Fruit fly (Drosophila melanogaster) whole organism, embryonic: Measurements from ENCODE around the gene CG13096.

Experiments
- Atf6 ChIP-seq: fragments of 200-800 bp; sonication (Bioruptor generic); IDR thresholded peaks from 2 replicates; pipeline ENCODE4 v1.3.6; 2022; ENCODE audit warnings: missing biosample characterization, missing genetic modification characterization
- BEAF-32 ChIP-seq: fragments of 200-800 bp; sonication (Bioruptor generic); optimal IDR thresholded peaks from 3 replicates; lab custom pipeline; 2017; ENCODE audit warnings: missing biosample characterization, missing genetic modification characterization, mild to moderate bottlenecking, moderate library complexity, missing genetic modification reagents
- BtbVII ChIP-seq: fragments of 200-800 bp; sonication (Bioruptor generic); optimal IDR thresholded peaks from 3 replicates; lab custom pipeline; 2017; ENCODE audit warnings: missing biosample characterization, mild to moderate bottlenecking, missing genetic modification characterization
- Bteb2 ChIP-seq: fragments of 200-800 bp; sonication (Bioruptor generic); optimal IDR thresholded peaks from 2 replicates; lab custom pipeline; 2016; ENCODE audit warnings: missing biosample characterization, missing genetic modification characterization
- CG10462 ChIP-seq: fragments of 200-800 bp; sonication (Bioruptor generic); optimal IDR thresholded peaks from 2 replicates; lab custom pipeline; 2016; ENCODE audit warnings: missing biosample characterization, missing genetic modification characterization
- CG12391 ChIP-seq: fragments of 200-800 bp; sonication (Bioruptor generic); optimal IDR thresholded peaks from 3 replicates; lab custom pipeline; 2018; ENCODE audit warnings: missing biosample characterization, mild to moderate bottlenecking, missing genetic modification characterization, moderate library complexity
- CG12659 ChIP-seq: fragments of 200-800 bp; sonication (Bioruptor generic); optimal IDR thresholded peaks from 3 replicates; lab custom pipeline; 2017; ENCODE audit warnings: mild to moderate bottlenecking, missing biosample characterization, missing genetic modification reagents, missing genetic modification characterization
- CG15696 ChIP-seq: fragments of 200-800 bp; sonication (Bioruptor generic); optimal IDR thresholded peaks from 2 replicates; lab custom pipeline; 2019; ENCODE audit warnings: missing biosample characterization, mild to moderate bottlenecking, missing genetic modification characterization, moderate library complexity
- CG17359 ChIP-seq: fragments of 200-800 bp; sonication (Bioruptor generic); optimal IDR thresholded peaks from 3 replicates; lab custom pipeline; 2018; ENCODE audit warnings: missing biosample characterization, mild to moderate bottlenecking, missing genetic modification characterization, moderate library complexity
- CG17361 ChIP-seq: fragments of 200-800 bp; sonication (Bioruptor generic); IDR thresholded peaks from 3 replicates; pipeline ENCODE4 v1.3.6; 2022; ENCODE audit warnings: missing biosample characterization, missing genetic modification characterization
- CG18262 ChIP-seq: fragments of 200-800 bp; optimal IDR thresholded peaks from 3 replicates; lab custom pipeline; 2019; ENCODE audit warnings: missing biosample characterization, mild to moderate bottlenecking, missing genetic modification characterization, moderate library complexity
- CG2678 ChIP-seq: fragments of 200-800 bp; sonication (Bioruptor generic); optimal IDR thresholded peaks from 3 replicates; lab custom pipeline; 2019; ENCODE audit warnings: missing biosample characterization, mild to moderate bottlenecking, missing genetic modification characterization, moderate library complexity
- CG2889 ChIP-seq: fragments of 200-800 bp; sonication (Bioruptor generic); IDR thresholded peaks from 3 replicates; pipeline ENCODE4 v1.3.6; 2022; ENCODE audit warnings: missing biosample characterization, missing genetic modification characterization
- CG31224 ChIP-seq: fragments of 200-800 bp; sonication (Bioruptor generic); IDR thresholded peaks from 2 replicates; pipeline ENCODE4 v1.3.6; 2022; ENCODE audit warnings: missing biosample characterization, missing genetic modification characterization
- CG4707 ChIP-seq: fragments of 200-800 bp; sonication (Bioruptor generic); optimal IDR thresholded peaks from 2 replicates; lab custom pipeline; 2018; ENCODE audit warnings: missing biosample characterization, mild to moderate bottlenecking, missing genetic modification characterization, moderate library complexity
- CG4730 ChIP-seq: fragments of 200-800 bp; sonication (Bioruptor generic); IDR thresholded peaks from 2 replicates; pipeline ENCODE4 v1.3.6; 2022; ENCODE audit warnings: missing biosample characterization, missing genetic modification characterization
- CG4820 ChIP-seq: fragments of 200-800 bp; sonication (Bioruptor generic); optimal IDR thresholded peaks from 3 replicates; lab custom pipeline; 2016; ENCODE audit warnings: missing biosample characterization, missing genetic modification characterization
- CG7372 ChIP-seq: fragments of 200-800 bp; sonication (Bioruptor generic); IDR thresholded peaks from 2 replicates; pipeline ENCODE4 v1.3.6; 2022; ENCODE audit warnings: missing biosample characterization, missing genetic modification characterization
- CG8281 ChIP-seq: fragments of 200-800 bp; sonication (Bioruptor generic); optimal IDR thresholded peaks from 2 replicates; lab custom pipeline; 2018; ENCODE audit warnings: missing biosample characterization, mild to moderate bottlenecking, missing genetic modification characterization, moderate library complexity
- Dad ChIP-seq: fragments of 200-800 bp; sonication (Bioruptor generic); optimal IDR thresholded peaks from 3 replicates; lab custom pipeline; 2016; ENCODE audit warnings: missing biosample characterization, missing genetic modification characterization
- Dbx ChIP-seq: fragments of 200-800 bp; sonication (Bioruptor generic); IDR thresholded peaks from 3 replicates; pipeline ENCODE4 v1.3.6; 2022; ENCODE audit warnings: missing biosample characterization, missing genetic modification characterization
- Fer3 ChIP-seq: fragments of 200-800 bp; sonication (Bioruptor generic); optimal IDR thresholded peaks from 2 replicates; lab custom pipeline; 2018; ENCODE audit warnings: missing biosample characterization, mild to moderate bottlenecking, missing genetic modification characterization, moderate library complexity
- H2.0 ChIP-seq: fragments of 200-800 bp; sonication (Bioruptor generic); IDR thresholded peaks from 2 replicates; pipeline ENCODE4 v1.3.6; 2022; ENCODE audit warnings: missing biosample characterization, missing genetic modification characterization
- Hr51 ChIP-seq, 2 experiments: fragments of 200-800 bp; sonication (Bioruptor generic); optimal IDR thresholded peaks; 2 replicates in 1 of 2; 3 replicates in 1 of 2; lab custom pipeline; 2016 to 2018; ENCODE audit warnings: missing biosample characterization in 2 of 2, missing genetic modification characterization in 2 of 2, mild to moderate bottlenecking in 1 of 2, moderate library complexity in 1 of 2
- Max ChIP-seq: fragments of 200-800 bp; sonication (Bioruptor generic); optimal IDR thresholded peaks from 2 replicates; lab custom pipeline; 2016; ENCODE audit warnings: missing biosample characterization, mild to moderate bottlenecking, missing genetic modification characterization
- Oli ChIP-seq: fragments of 200-800 bp; sonication (Bioruptor generic); optimal IDR thresholded peaks from 2 replicates; lab custom pipeline; 2018; ENCODE audit warnings: missing biosample characterization, mild to moderate bottlenecking, missing genetic modification characterization, moderate library complexity
- Xrp1 ChIP-seq: fragments of 200-800 bp; sonication (Bioruptor generic); IDR thresholded peaks from 2 replicates; pipeline ENCODE4 v1.3.6; 2022; ENCODE audit warnings: missing biosample characterization, missing genetic modification characterization
- ac ChIP-seq: fragments of 200-800 bp; sonication (Bioruptor generic); optimal IDR thresholded peaks from 3 replicates; lab custom pipeline; 2017; ENCODE audit warnings: missing biosample characterization, mild to moderate bottlenecking, missing genetic modification characterization
- ap ChIP-seq: fragments of 200-800 bp; sonication (Bioruptor generic); IDR thresholded peaks from 2 replicates; pipeline ENCODE4 v1.3.6; 2022; ENCODE audit warnings: missing biosample characterization, missing genetic modification characterization
- az2 ChIP-seq: fragments of 200-800 bp; sonication (Bioruptor generic); optimal IDR thresholded peaks from 3 replicates; lab custom pipeline; 2016; ENCODE audit warnings: missing biosample characterization, missing genetic modification characterization
- chif ChIP-seq, 2 experiments: fragments of 200-800 bp; sonication (Bioruptor generic); optimal IDR thresholded peaks; 3 replicates each; lab custom pipeline; 2016; ENCODE audit warnings: missing biosample characterization in 2 of 2, missing genetic modification characterization in 2 of 2
- crc ChIP-seq: fragments of 200-800 bp; sonication (Bioruptor generic); optimal IDR thresholded peaks from 2 replicates; lab custom pipeline; 2016; ENCODE audit warnings: missing biosample characterization, missing genetic modification characterization
- fd102C ChIP-seq: fragments of 200-800 bp; sonication (Bioruptor generic); optimal IDR thresholded peaks from 2 replicates; lab custom pipeline; 2018; ENCODE audit warnings: missing biosample characterization, mild to moderate bottlenecking, missing genetic modification characterization, moderate library complexity
- grau ChIP-seq: fragments of 200-800 bp; optimal IDR thresholded peaks from 3 replicates; lab custom pipeline; 2019; ENCODE audit warnings: missing biosample characterization, mild to moderate bottlenecking, missing genetic modification characterization, moderate library complexity
- lmd ChIP-seq: fragments of 200-800 bp; sonication (Bioruptor generic); IDR thresholded peaks from 2 replicates; pipeline ENCODE4 v1.3.6; 2022; ENCODE audit warnings: missing biosample characterization, missing genetic modification characterization
- lola ChIP-seq, 3 experiments: fragments of >200 bp in 2 of 3; fragments of 200-800 bp in 1 of 3; sonication (Bioruptor generic) in 1 of 3; optimal IDR thresholded peaks; 2 replicates each; lab custom pipeline; 2017 to 2019; ENCODE audit warnings: missing biosample characterization in 3 of 3, missing genetic modification characterization in 3 of 3, mild to moderate bottlenecking in 1 of 3, moderate library complexity in 1 of 3
- mld ChIP-seq: fragments of 200-800 bp; sonication (Bioruptor generic); IDR thresholded peaks from 3 replicates; pipeline ENCODE4 v1.3.6; 2022; ENCODE audit warnings: missing biosample characterization, missing genetic modification characterization; ENCODE audit not compliant: partially characterized antibody
- nmo ChIP-seq: fragments of 200-800 bp; sonication (Bioruptor generic); optimal IDR thresholded peaks from 2 replicates; lab custom pipeline; 2018; ENCODE audit warnings: missing biosample characterization, mild to moderate bottlenecking, missing genetic modification characterization, moderate library complexity
- phol ChIP-seq: fragments of 200-800 bp; sonication (Bioruptor generic); optimal IDR thresholded peaks from 3 replicates; lab custom pipeline; 2018; ENCODE audit warnings: missing biosample characterization, mild to moderate bottlenecking, missing genetic modification characterization, moderate library complexity
- pnt ChIP-seq: fragments of 200-800 bp; sonication (Bioruptor generic); optimal IDR thresholded peaks from 3 replicates; lab custom pipeline; 2016; ENCODE audit warnings: missing biosample characterization, missing genetic modification characterization
- sens ChIP-seq: fragments of 200-800 bp; sonication (Bioruptor generic); peaks from one replicate; lab custom pipeline; 2016; ENCODE audit warnings: missing biosample characterization, missing genetic modification characterization
- tll ChIP-seq, 2 experiments: fragments of 200-800 bp in 1 of 2; fragments of >200 bp in 1 of 2; sonication (Bioruptor generic) in 1 of 2; optimal IDR thresholded peaks; 2 replicates each; lab custom pipeline; 2017 to 2019; ENCODE audit warnings: missing biosample characterization in 2 of 2, missing genetic modification characterization in 2 of 2, mild to moderate bottlenecking in 1 of 2, moderate library complexity in 1 of 2
- trem ChIP-seq: fragments of 200-800 bp; optimal IDR thresholded peaks from 3 replicates; lab custom pipeline; 2019; ENCODE audit warnings: missing biosample characterization, mild to moderate bottlenecking, missing genetic modification characterization, moderate library complexity
- vvl ChIP-seq: fragments of 200-800 bp; sonication (Bioruptor generic); IDR thresholded peaks from 2 replicates; pipeline ENCODE4 v1.3.6; 2022; ENCODE audit warnings: missing biosample characterization, missing genetic modification characterization
- z ChIP-seq: fragments of 200-800 bp; sonication (Bioruptor generic); IDR thresholded peaks from 3 replicates; pipeline ENCODE4 v1.3.6; 2022; ENCODE audit warnings: missing biosample characterization, missing genetic modification characterization
- zen ChIP-seq: fragments of 200-800 bp; sonication (Bioruptor generic); optimal IDR thresholded peaks from 3 replicates; lab custom pipeline; 2018; ENCODE audit warnings: missing biosample characterization, mild to moderate bottlenecking, missing genetic modification characterization, moderate library complexity

Gene CG13096

DNA sequence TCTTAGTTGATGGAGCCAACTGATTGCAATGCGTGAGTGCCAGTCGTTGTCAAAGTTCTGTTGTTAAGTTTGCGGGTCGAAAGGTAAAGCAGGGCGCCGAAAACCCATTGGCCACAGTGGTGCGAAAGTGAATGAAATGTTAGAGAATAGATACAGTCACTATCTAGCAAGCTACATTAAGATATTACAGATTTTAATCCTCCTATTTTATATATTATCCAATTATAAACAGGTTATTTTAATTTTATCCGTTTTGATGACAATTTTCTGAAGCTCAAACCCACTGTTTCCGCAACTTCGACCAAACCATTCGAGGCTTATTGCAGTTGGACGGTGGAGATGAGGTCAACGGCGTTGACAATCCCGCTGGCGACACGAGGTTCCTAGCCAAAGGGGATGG, 40.8 kb upstream of the CG13096 start (continued):
- no peak for TF ChIP-seq mld
- no peak for TF ChIP-seq CG2889 (GFP tag; lab: Robert Waterston, UW)
- no peak; the same call in 1 of the 2 replicates for TF ChIP-seq vvl (GFP tag; lab: Robert Waterston, UW)
- TF ChIP-seq CG17361 (GFP tag; lab: Robert Waterston, UW), result peak; percentile 54
- TF ChIP-seq CG17359 (tag; lab: Kevin White, UChicago), result peak; percentile 47
- TF ChIP-seq Dad (GFP tag; lab: Kevin White, UChicago), result no peak
- no peak for TF ChIP-seq Atf6 (GFP tag; lab: Robert Waterston, UW)
- TF ChIP-seq CG7372, result peak; percentile 25; the same call in 1 of the 2 replicates
- TF ChIP-seq BtbVII, result no peak
- TF ChIP-seq Max (GFP tag; lab: Kevin White, UChicago), result peak; percentile 24
- TF ChIP-seq crc (GFP tag; lab: Kevin White, UChicago), result no peak
- peak; percentile 22 for TF ChIP-seq CG2678 (tag; lab: Kevin White, UChicago)
- peak in 1 of 2 experiments; percentile 37 for TF ChIP-seq Hr51 (GFP tag; optimal IDR thresholded peaks at IDR 0.05; lab: Kevin White, UChicago)
- no peak for TF ChIP-seq CG31224 (GFP tag; lab: Robert Waterston, UW)
- TF ChIP-seq trem, result peak; percentile 29
- TF ChIP-seq nmo (GFP tag; lab: Kevin White, UChicago), result peak; percentile 39
- no peak for TF ChIP-seq CG4730 (GFP tag; lab: Robert Waterston, UW)
- no peak for TF ChIP-seq Dbx (GFP tag; lab: Robert Waterston, UW)
- no peak for TF ChIP-seq pnt (GFP tag; lab: Kevin White, UChicago)
- no peak for TF ChIP-seq Bteb2 (GFP tag; lab: Kevin White, UChicago)
- TF ChIP-seq lola (GFP tag; optimal IDR thresholded peaks at IDR 0.05; lab: Kevin White, UChicago), result peak in 1 of 3 experiments; percentile 42
- TF ChIP-seq CG4820 (GFP tag; lab: Kevin White, UChicago), result no peak
- peak; percentile 11 for TF ChIP-seq Fer3 (tag; lab: Kevin White, UChicago)
- TF ChIP-seq lmd, result no peak; the same call in 1 of the 2 replicates

DNA sequence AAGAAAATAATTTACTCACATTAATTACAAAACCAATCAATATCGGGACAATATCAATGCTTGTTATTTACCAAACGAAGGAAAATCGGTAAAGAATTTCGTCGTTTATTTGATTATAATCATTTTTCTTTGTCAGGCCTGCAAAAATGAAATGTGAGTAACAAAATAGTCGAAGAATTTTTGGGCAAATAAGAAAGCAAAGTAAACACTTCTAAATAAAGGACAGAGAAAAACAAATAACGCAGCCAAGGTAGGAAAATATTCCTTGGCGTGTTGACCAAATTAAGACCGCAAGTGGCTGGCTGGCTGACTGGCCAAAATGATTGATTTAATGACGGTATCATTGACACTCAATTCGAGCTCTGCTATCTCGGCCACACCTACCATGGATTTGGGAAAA, 36.5 kb upstream of the CG13096 start:
- TF ChIP-seq z (GFP tag; lab: Robert Waterston, UW) (0 out of 3 replicates have a peak, but pooled peaks have one; percentile 15), ac (peak; percentile 19), fd102C (GFP tag; lab: Kevin White, UChicago) (peak; percentile 66), CG8281 (tag; lab: Kevin White, UChicago) (peak; percentile 19), Xrp1 (GFP tag; lab: Robert Waterston, UW) (0 out of 2 replicates have a peak, but pooled peaks have one; percentile 7), CG10462 (GFP tag; lab: Kevin White, UChicago) (no peak), CG15696 (tag; lab: Kevin White, UChicago) (peak; percentile 66), CG4707 (GFP tag; lab: Kevin White, UChicago) (no peak)
- TF ChIP-seq, all 482 proteins: peak for 6

DNA sequence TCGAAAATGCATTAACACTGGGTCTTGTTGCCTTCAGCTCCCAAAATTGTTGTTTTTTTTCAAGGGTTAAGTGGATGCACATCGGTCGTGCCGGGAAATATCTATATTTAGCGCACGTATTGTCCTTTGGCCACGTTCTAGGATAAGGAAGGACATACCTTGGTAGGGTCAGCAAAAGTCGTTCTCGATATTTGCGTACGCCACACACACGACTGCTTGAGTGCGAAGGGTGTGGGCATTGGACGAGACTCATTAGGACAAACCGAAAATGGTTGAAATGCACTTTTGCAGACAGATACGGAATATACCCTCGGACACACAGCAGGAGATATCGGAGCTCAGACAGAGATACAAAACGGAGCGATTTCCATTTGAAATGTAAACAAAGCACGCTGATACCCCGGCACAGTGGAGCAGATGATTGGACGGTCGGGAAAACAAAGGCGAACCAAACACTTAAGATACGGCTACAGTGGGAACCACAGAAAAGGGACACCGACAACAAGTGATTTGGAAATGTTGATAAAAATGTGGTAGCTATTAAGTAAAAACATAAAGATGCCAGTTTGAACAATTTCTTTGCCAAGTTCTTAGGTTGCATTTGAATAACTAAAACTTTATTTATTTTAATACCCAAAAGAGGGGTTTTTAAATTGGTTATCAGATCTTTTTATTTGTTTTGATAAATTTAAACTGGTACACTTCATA, 33.9 kb upstream of the CG13096 start:
- TF ChIP-seq phol (tag; lab: Kevin White, UChicago), result peak; percentile 20
- no peak for TF ChIP-seq trem
- no peak for TF ChIP-seq BEAF-32
- TF ChIP-seq zen (tag; lab: Kevin White, UChicago), result peak; percentile 90
- TF ChIP-seq H2.0, result no peak
- no peak for TF ChIP-seq ap (GFP tag; lab: Robert Waterston, UW)
- TF ChIP-seq CG18262, result peak; percentile 20
- peak; percentile 93 for TF ChIP-seq grau (tag; lab: Kevin White, UChicago)
- peak; percentile 4 for TF ChIP-seq CG12391 (tag; lab: Kevin White, UChicago)
- peak; percentile 0 for TF ChIP-seq az2
- TF ChIP-seq CG17361 (GFP tag; lab: Robert Waterston, UW), result 0 out of 3 replicates have a peak, but pooled peaks have one; percentile 12
- TF ChIP-seq chif (GFP tag; optimal IDR thresholded peaks at IDR 0.05; lab: Kevin White, UChicago), result peak in 1 of 2 experiments; percentile 18
- TF ChIP-seq Oli, result peak; percentile 1
- TF ChIP-seq sens (GFP tag; lab: Kevin White, UChicago), result peak; percentile 77
- peak in 1 of 2 experiments; percentile 81 for TF ChIP-seq tll (GFP tag; optimal IDR thresholded peaks at IDR 0.05; lab: Kevin White, UChicago)
- TF ChIP-seq CG12659 (GFP tag; lab: Kevin White, UChicago), result no peak
